Worm (Caenorhabditis elegans): ENCODE results near the gene nipa-1.

The nipa-1 gene

ce11 chrIII:3152848-3153247 is 25.9 kb upstream of the nipa-1 start, which contains the start of gene C44B11.6:
Gene C44B11.6 (plus strand): TSS chrIII:3153148.
- no peak for TF ChIP-seq T22C8.4 (GFP tag; IDR thresholded peaks at IDR 0.05)
- TF ChIP-seq flt-1 (GFP tag; IDR thresholded peaks at IDR 0.05) = no peak

ce11 chrIII:3143657-3144056 is 16.7 kb upstream of the nipa-1 start, which contains the start of gene C44B11.4:
Gene C44B11.4 (minus strand): TSS chrIII:3143757.
- TF ChIP-seq T22C8.4 (GFP tag; IDR thresholded peaks at IDR 0.05) = no peak
- no peak for TF ChIP-seq ref-1 (GFP tag; conservative IDR thresholded peaks at IDR 0.05)
- TF ChIP-seq cog-1 (tag; optimal IDR thresholded peaks at IDR 0.05) = no peak
- TF ChIP-seq flt-1 (GFP tag; IDR thresholded peaks at IDR 0.05) = no peak

ce11 chrIII:3142078-3142477 is 15.2 kb upstream of the nipa-1 start:
- no peak for TF ChIP-seq med-1 (GFP tag; optimal IDR thresholded peaks at IDR 0.05; ENCODE audit: insufficient read depth)

ce11 chrIII:3140227-3140626 is 13.3 kb upstream of the nipa-1 start:
- TF ChIP-seq cog-1 (tag; optimal IDR thresholded peaks at IDR 0.05) (no peak), ztf-29 (GFP tag; IDR thresholded peaks at IDR 0.05) (no peak), tab-1 (GFP tag; IDR thresholded peaks at IDR 0.05) (no peak), med-1 (GFP tag; optimal IDR thresholded peaks at IDR 0.05; ENCODE audit: insufficient read depth) (no peak), klf-2 (GFP tag; conservative IDR thresholded peaks at IDR 0.05) (no peak)

- TF ChIP-seq med-1 (GFP tag; optimal IDR thresholded peaks at IDR 0.05; ENCODE audit: insufficient read depth) (no peak), ztf-29 (GFP tag; IDR thresholded peaks at IDR 0.05) (no peak), ztf-23 (GFP tag; IDR thresholded peaks at IDR 0.05) (no peak), klf-2 (GFP tag; conservative IDR thresholded peaks at IDR 0.05) (no peak), ref-1 (GFP tag; conservative IDR thresholded peaks at IDR 0.05) (no peak), flt-1 (GFP tag; IDR thresholded peaks at IDR 0.05) (no peak), tab-1 (GFP tag; IDR thresholded peaks at IDR 0.05) (no peak), cog-1 (tag; optimal IDR thresholded peaks at IDR 0.05) (no peak), T22C8.4 (GFP tag; IDR thresholded peaks at IDR 0.05) (no peak)
These were observed 12.2 kb upstream of the nipa-1 start, which contains the start of gene mec-12 for ce11 chrIII:3139144-3139543. Gene mec-12 (minus strand): TSS chrIII:3139234.

ce11 chrIII:3138087-3138486 is 11.2 kb upstream of the nipa-1 start:
- TF ChIP-seq ref-1 (GFP tag; conservative IDR thresholded peaks at IDR 0.05) = no peak
- TF ChIP-seq T22C8.4 (GFP tag; IDR thresholded peaks at IDR 0.05) = no peak
- TF ChIP-seq ztf-23 (GFP tag; IDR thresholded peaks at IDR 0.05) = no peak
- TF ChIP-seq med-1 (GFP tag; optimal IDR thresholded peaks at IDR 0.05; ENCODE audit: insufficient read depth) = no peak
- TF ChIP-seq tab-1 (GFP tag; IDR thresholded peaks at IDR 0.05) = no peak
- no peak for TF ChIP-seq cog-1 (tag; optimal IDR thresholded peaks at IDR 0.05)
- TF ChIP-seq klf-2 (GFP tag; conservative IDR thresholded peaks at IDR 0.05) = no peak
- TF ChIP-seq flt-1 (GFP tag; IDR thresholded peaks at IDR 0.05) = no peak
- TF ChIP-seq ztf-29 (GFP tag; IDR thresholded peaks at IDR 0.05) = no peak

- TF ChIP-seq flt-1 (GFP tag; IDR thresholded peaks at IDR 0.05) = no peak
- TF ChIP-seq ref-1 (GFP tag; conservative IDR thresholded peaks at IDR 0.05) = no peak
- no peak for TF ChIP-seq ztf-23 (GFP tag; IDR thresholded peaks at IDR 0.05)
- no peak for TF ChIP-seq med-1 (GFP tag; optimal IDR thresholded peaks at IDR 0.05; ENCODE audit: insufficient read depth)
- no peak for TF ChIP-seq T22C8.4 (GFP tag; IDR thresholded peaks at IDR 0.05)
These were observed 9.5 kb upstream of the nipa-1 start for ce11 chrIII:3136325-3137001.

ce11 chrIII:3129036-3129435 is 2.1 kb upstream of the nipa-1 start, which contains the start of gene Y53G8B.1:
Gene Y53G8B.1 (plus strand): TSS chrIII:3129277.
- no peak for TF ChIP-seq ztf-29 (GFP tag; IDR thresholded peaks at IDR 0.05)
- TF ChIP-seq klf-2 (GFP tag; conservative IDR thresholded peaks at IDR 0.05) = no peak
- no peak for TF ChIP-seq med-1 (GFP tag; optimal IDR thresholded peaks at IDR 0.05; ENCODE audit: insufficient read depth)
- no peak for TF ChIP-seq ztf-23 (GFP tag; IDR thresholded peaks at IDR 0.05)
- no peak for TF ChIP-seq tab-1 (GFP tag; IDR thresholded peaks at IDR 0.05)
- no peak for TF ChIP-seq cog-1 (tag; optimal IDR thresholded peaks at IDR 0.05)
- no peak for TF ChIP-seq flt-1 (GFP tag; IDR thresholded peaks at IDR 0.05)
- TF ChIP-seq T22C8.4 (GFP tag; IDR thresholded peaks at IDR 0.05) = no peak
- no peak for TF ChIP-seq ref-1 (GFP tag; conservative IDR thresholded peaks at IDR 0.05)

ce11 chrIII:3127613-3128012 is 689 bp upstream of the nipa-1 start:
- TF ChIP-seq klf-2 (GFP tag; conservative IDR thresholded peaks at IDR 0.05) (no peak), flt-1 (GFP tag; IDR thresholded peaks at IDR 0.05) (no peak), ztf-29 (GFP tag; IDR thresholded peaks at IDR 0.05) (no peak), T22C8.4 (GFP tag; IDR thresholded peaks at IDR 0.05) (no peak), ztf-23 (GFP tag; IDR thresholded peaks at IDR 0.05) (no peak), med-1 (GFP tag; optimal IDR thresholded peaks at IDR 0.05; ENCODE audit: insufficient read depth) (no peak), tab-1 (GFP tag; IDR thresholded peaks at IDR 0.05) (no peak), cog-1 (tag; optimal IDR thresholded peaks at IDR 0.05) (no peak), ref-1 (GFP tag; conservative IDR thresholded peaks at IDR 0.05) (no peak)

ce11 chrIII:3124209-3124786 is 2.6 kb downstream of the nipa-1 start:
- TF ChIP-seq flt-1 (GFP tag; IDR thresholded peaks at IDR 0.05) (0 out of 2 replicates have a peak, but pooled peaks have one; percentile 24), cog-1 (tag; optimal IDR thresholded peaks at IDR 0.05) (no peak)

ce11 chrIII:3119972-3120371 is 7.0 kb downstream of the nipa-1 start:
- TF ChIP-seq ztf-23 (GFP tag; IDR thresholded peaks at IDR 0.05) = no peak
- TF ChIP-seq klf-2 (GFP tag; conservative IDR thresholded peaks at IDR 0.05) = no peak
- no peak for TF ChIP-seq med-1 (GFP tag; optimal IDR thresholded peaks at IDR 0.05; ENCODE audit: insufficient read depth)
- no peak for TF ChIP-seq tab-1 (GFP tag; IDR thresholded peaks at IDR 0.05)
- TF ChIP-seq ref-1 (GFP tag; conservative IDR thresholded peaks at IDR 0.05) = no peak
- no peak for TF ChIP-seq flt-1 (GFP tag; IDR thresholded peaks at IDR 0.05)
- TF ChIP-seq T22C8.4 (GFP tag; IDR thresholded peaks at IDR 0.05) = no peak
- TF ChIP-seq ztf-29 (GFP tag; IDR thresholded peaks at IDR 0.05) = no peak
- TF ChIP-seq cog-1 (tag; optimal IDR thresholded peaks at IDR 0.05) = no peak

All from whole organism, midembryonic.